Worm (Caenorhabditis elegans): ENCODE results near the gene dpy-9.

The dpy-9 gene

ce11 chrIV:257095-257494 is 1.9 kb downstream of the dpy-9 start, which contains the start of gene R02D3.8 (continued):
- peak; percentile 72 for TF ChIP-seq lir-3 (tag; optimal IDR thresholded peaks at IDR 0.05; ENCODE audit: poor library complexity)
- peak; percentile 62 for TF ChIP-seq snu-23 (GFP tag; optimal IDR thresholded peaks at IDR 0.05)
- TF ChIP-seq xbp-1 (tag; optimal IDR thresholded peaks at IDR 0.05): peak; percentile 42
- peak; percentile 64 for TF ChIP-seq nhr-47 (tag; optimal IDR thresholded peaks at IDR 0.05)
- TF ChIP-seq C16A3.4 (tag; optimal IDR thresholded peaks at IDR 0.05): peak; percentile 35
- peak; percentile 29 for TF ChIP-seq lin-14 (GFP tag; optimal IDR thresholded peaks at IDR 0.05)
- no peak for TF ChIP-seq mab-9 (GFP tag; IDR thresholded peaks at IDR 0.05)
- TF ChIP-seq ceh-8 (GFP tag; optimal IDR thresholded peaks at IDR 0.05): no peak
- TF ChIP-seq unc-98 (GFP tag; IDR thresholded peaks at IDR 0.05): no peak
- TF ChIP-seq nhr-85 (tag): peak; percentile 47
- TF ChIP-seq ztf-11 (tag; optimal IDR thresholded peaks at IDR 0.05): peak in 1 of 2 experiments; percentile 46

- no peak for TF ChIP-seq fkh-4 (tag; optimal IDR thresholded peaks at IDR 0.05; ENCODE audit: borderline replicate concordance)
- TF ChIP-seq hlh-17 (GFP tag; optimal IDR thresholded peaks at IDR 0.05; ENCODE audit: borderline replicate concordance): no peak
- no peak for TF ChIP-seq efl-3 (GFP tag; optimal IDR thresholded peaks at IDR 0.05)
- no peak for TF ChIP-seq alr-1 (tag; optimal IDR thresholded peaks at IDR 0.05; ENCODE audit: borderline replicate concordance)
- no peak for TF ChIP-seq hpl-2 (GFP tag; optimal IDR thresholded peaks at IDR 0.05)
- peak; percentile 80 for TF ChIP-seq tbx-2 (tag; optimal IDR thresholded peaks at IDR 0.05)
- peak; percentile 44 for TF ChIP-seq dsc-1 (tag; optimal IDR thresholded peaks at IDR 0.05)
- peak; percentile 73 for TF ChIP-seq F16B12.6 (tag; optimal IDR thresholded peaks at IDR 0.05)
- no peak for TF ChIP-seq ceh-88 (GFP tag; IDR thresholded peaks at IDR 0.05)
- TF ChIP-seq sup-37 (GFP tag; optimal IDR thresholded peaks at IDR 0.05): no peak
- TF ChIP-seq irx-1 (tag; optimal IDR thresholded peaks at IDR 0.05): peak; percentile 47
- no peak for TF ChIP-seq aha-1 (tag; optimal IDR thresholded peaks at IDR 0.05)
- peak; percentile 20 for TF ChIP-seq C04F5.9 (tag; optimal IDR thresholded peaks at IDR 0.05)
- no peak for TF ChIP-seq mab-9 (GFP tag; IDR thresholded peaks at IDR 0.05)
- TF ChIP-seq lin-14 (GFP tag; optimal IDR thresholded peaks at IDR 0.05): peak; percentile 72
- TF ChIP-seq mef-2 (tag; optimal IDR thresholded peaks at IDR 0.05): no peak
- TF ChIP-seq mdl-1 (tag; optimal IDR thresholded peaks at IDR 0.05): peak in 1 of 2 experiments; percentile 74
- TF ChIP-seq egl-27 (tag; optimal IDR thresholded peaks at IDR 0.05): peak in 1 of 2 experiments; percentile 43
- peak; percentile 80 for TF ChIP-seq isw-1 (GFP tag; IDR thresholded peaks at IDR 0.05)
- peak; percentile 10 for TF ChIP-seq aly-2 (tag; optimal IDR thresholded peaks at IDR 0.05)
- peak; percentile 52 for TF ChIP-seq fos-1 (tag; optimal IDR thresholded peaks at IDR 0.05)
- peak; percentile 94 to 97 (median 95) for TF ChIP-seq dpl-1 (GFP tag; optimal IDR thresholded peaks at IDR 0.05)
- TF ChIP-seq nhr-47 (tag; optimal IDR thresholded peaks at IDR 0.05): peak; percentile 84
- no peak for TF ChIP-seq sptf-1 (tag; optimal IDR thresholded peaks at IDR 0.05)
- peak; percentile 97 to 99 for TF ChIP-seq lin-35 (GFP tag; optimal IDR thresholded peaks at IDR 0.05)
- TF ChIP-seq nhr-77 (tag; optimal IDR thresholded peaks at IDR 0.05): peak; percentile 82
- TF ChIP-seq tlp-1 (tag; optimal IDR thresholded peaks at IDR 0.05): no peak
- TF ChIP-seq nhr-71 (tag; optimal IDR thresholded peaks at IDR 0.05): peak; percentile 88
- peak; percentile 29 for TF ChIP-seq snpc-4 (tag; optimal IDR thresholded peaks at IDR 0.05)
- TF ChIP-seq xbp-1 (tag; optimal IDR thresholded peaks at IDR 0.05): peak; percentile 75
- TF ChIP-seq elt-3 (tag; optimal IDR thresholded peaks at IDR 0.05): peak in 3 of 6 experiments; percentile 59 to 93 (median 66)
- peak; percentile 59 for TF ChIP-seq unc-86 (tag; optimal IDR thresholded peaks at IDR 0.05)
- peak; percentile 63 for TF ChIP-seq nhr-20 (tag; optimal IDR thresholded peaks at IDR 0.05)
- peak; percentile 87 for TF ChIP-seq blmp-1 (tag; optimal IDR thresholded peaks at IDR 0.05)
- TF ChIP-seq ama-1 (optimal IDR thresholded peaks at IDR 0.05): peak; percentile 8
- TF ChIP-seq lsy-2 (tag; optimal IDR thresholded peaks at IDR 0.05): peak; percentile 85 to 96
- TF ChIP-seq ztf-11 (tag; optimal IDR thresholded peaks at IDR 0.05): no peak
- no peak for TF ChIP-seq grh-1 (GFP tag; IDR thresholded peaks at IDR 0.05)
- TF ChIP-seq nhr-12 (tag; optimal IDR thresholded peaks at IDR 0.05): no peak
- TF ChIP-seq nhr-19 (GFP tag; conservative IDR thresholded peaks at IDR 0.05): peak; percentile 72
- no peak for TF ChIP-seq unc-62 (GFP tag; optimal IDR thresholded peaks at IDR 0.05)
- peak; percentile 71 for TF ChIP-seq jun-1 (tag; optimal IDR thresholded peaks at IDR 0.05)
- peak; percentile 87 for TF ChIP-seq mep-1 (tag; optimal IDR thresholded peaks at IDR 0.05)
- TF ChIP-seq C16A3.4 (tag; optimal IDR thresholded peaks at IDR 0.05): peak; percentile 97
- TF ChIP-seq sox-4 (tag; optimal IDR thresholded peaks at IDR 0.05): no peak
- TF ChIP-seq ceh-8 (GFP tag; optimal IDR thresholded peaks at IDR 0.05): no peak
- peak; percentile 87 for TF ChIP-seq nhr-85 (tag)
Measured at ce11 chrIV:255379-255857, 3.6 kb downstream of the dpy-9 start, which contains the start of gene rcat-1. rcat-1 (minus strand) TSS chrIV:255429.

Measured in whole organism, L1 larva.